Worm (Caenorhabditis elegans) whole organism, L1 larva: ENCODE measurements around the gene F41E6.7.
A peak's percentile ranks its signal among the peaks of the same experiment; 100 is the strongest.
"Not testable (repeated sequence)": the region's sequence is repeated elsewhere in the genome, so short reads cannot be mapped to it uniquely, and the experiment has no call there.

Experiments
- C04F5.9 ChIP-seq: sonication (generic microtip); optimal IDR thresholded peaks from 2 replicates; lab custom pipeline; 2016; ENCODE audit warnings: missing genetic modification characterization, missing compliant biosample characterization
- C16A3.4 ChIP-seq: fragments of 150-350 bp; optimal IDR thresholded peaks from 2 replicates; lab custom pipeline; 2014; ENCODE audit warnings: missing biosample characterization, missing genetic modification characterization
- aly-2 ChIP-seq: fragments of 150-350 bp; optimal IDR thresholded peaks from 2 replicates; lab custom pipeline; 2014; ENCODE audit warnings: missing biosample characterization, missing genetic modification characterization
- ama-1 ChIP-seq: fragments of 150-350 bp; optimal IDR thresholded peaks from 2 replicates; lab custom pipeline; 2014
- blmp-1 ChIP-seq: fragments of 150-350 bp; optimal IDR thresholded peaks from 2 replicates; lab custom pipeline; 2014; ENCODE audit warnings: missing biosample characterization, missing genetic modification characterization
- ceh-63 ChIP-seq: fragments of 200-800 bp; sonication (Bioruptor generic); optimal IDR thresholded peaks from 2 replicates; lab custom pipeline; 2018; ENCODE audit warnings: mild to moderate bottlenecking, missing genetic modification characterization, missing compliant biosample characterization
- ceh-8 ChIP-seq: fragments of 200-800 bp; sonication (Bioruptor generic); optimal IDR thresholded peaks from 2 replicates; lab custom pipeline; 2018; ENCODE audit warnings: mild to moderate bottlenecking, missing genetic modification characterization, moderate library complexity, missing compliant biosample characterization
- ceh-82 ChIP-seq, 3 experiments: fragments of 150-350 bp in 1 of 3; sonication (generic microtip) in 2 of 3; optimal IDR thresholded peaks; 2 replicates each; lab custom pipeline; 2014 to 2017; ENCODE audit warnings: missing biosample characterization in 3 of 3, missing genetic modification characterization in 3 of 3
- ces-1 ChIP-seq: fragments of 150-350 bp; optimal IDR thresholded peaks from 2 replicates; lab custom pipeline; 2014; ENCODE audit warnings: missing biosample characterization, missing genetic modification reagents, missing genetic modification characterization
- dpl-1 ChIP-seq, 3 experiments: fragments of 150-350 bp in 2 of 3; sonication (generic microtip) in 1 of 3; optimal IDR thresholded peaks; 2 replicates each; lab custom pipeline; 2014 to 2017; ENCODE audit warnings: missing biosample characterization in 3 of 3, missing genetic modification characterization in 3 of 3, missing genetic modification reagents in 3 of 3
- efl-1 ChIP-seq, 4 experiments: fragments of 150-350 bp; optimal IDR thresholded peaks in 3 of 4; peaks in 1 of 4; 1 replicate in 1 of 4; 2 replicates in 3 of 4; lab custom pipeline; 2014; ENCODE audit warnings: missing biosample characterization in 2 of 4, missing genetic modification characterization in 2 of 4, missing genetic modification reagents in 2 of 4
- egl-13 ChIP-seq: sonication (generic microtip); optimal IDR thresholded peaks from 2 replicates; lab custom pipeline; 2016; ENCODE audit warnings: missing genotype, missing genetic modification reagents, missing genetic modification characterization, missing compliant biosample characterization
- elt-2 ChIP-seq: sonication (generic microtip); optimal IDR thresholded peaks from 2 replicates; lab custom pipeline; 2016; ENCODE audit warnings: missing genetic modification characterization, mild to moderate bottlenecking, inconsistent platforms, missing compliant biosample characterization, missing genetic modification reagents
- elt-3 ChIP-seq, 6 experiments: fragments of 150-350 bp in 1 of 6; sonication (generic microtip); optimal IDR thresholded peaks; 2 replicates each; lab custom pipeline; 2017 to 2018; ENCODE audit warnings: missing biosample characterization in 6 of 6, missing genetic modification characterization in 6 of 6, inconsistent platforms in 1 of 6
- fkh-4 ChIP-seq: sonication (generic microtip); optimal IDR thresholded peaks from 2 replicates; lab custom pipeline; 2016; ENCODE audit warnings: missing compliant biosample characterization, missing genetic modification characterization, borderline replicate concordance
- fkh-8 ChIP-seq: sonication (generic microtip); optimal IDR thresholded peaks from 2 replicates; lab custom pipeline; 2016; ENCODE audit warnings: mild to moderate bottlenecking, missing genetic modification characterization, missing compliant biosample characterization
- hlh-4 ChIP-seq: sonication (generic microtip); optimal IDR thresholded peaks from 2 replicates; lab custom pipeline; 2016; ENCODE audit warnings: mild to moderate bottlenecking, missing genetic modification characterization, missing compliant biosample characterization
- lin-14 ChIP-seq: fragments of 200-800 bp; sonication (Bioruptor generic); optimal IDR thresholded peaks from 2 replicates; lab custom pipeline; 2018; ENCODE audit warnings: mild to moderate bottlenecking, missing genetic modification characterization, moderate library complexity, missing compliant biosample characterization
- lin-39 ChIP-seq: fragments of 150-350 bp; optimal IDR thresholded peaks from 2 replicates; lab custom pipeline; 2014; ENCODE audit warnings: missing biosample characterization, missing genetic modification reagents, missing genetic modification characterization
- lsy-2 ChIP-seq, 2 experiments: fragments of 150-350 bp; optimal IDR thresholded peaks; 2 replicates each; lab custom pipeline; 2014; ENCODE audit warnings: missing biosample characterization in 2 of 2, missing genetic modification characterization in 2 of 2
- mdl-1 ChIP-seq, 2 experiments: fragments of 150-350 bp; optimal IDR thresholded peaks; 2 replicates each; lab custom pipeline; 2014 to 2017; ENCODE audit warnings: missing biosample characterization in 2 of 2, missing genetic modification characterization in 2 of 2, inconsistent platforms in 1 of 2
- mef-2 ChIP-seq: fragments of 150-350 bp; optimal IDR thresholded peaks from 2 replicates; lab custom pipeline; 2014; ENCODE audit warnings: missing biosample characterization, missing genetic modification characterization
- nhr-11 ChIP-seq: fragments of 150-350 bp; optimal IDR thresholded peaks from 2 replicates; lab custom pipeline; 2014; ENCODE audit warnings: missing biosample characterization, missing genetic modification characterization
- nhr-12 ChIP-seq: sonication (generic microtip); optimal IDR thresholded peaks from 2 replicates; lab custom pipeline; 2017; ENCODE audit warnings: missing biosample characterization, missing genetic modification characterization
- nhr-19 ChIP-seq: fragments of 200-800 bp; sonication (Bioruptor generic); conservative IDR thresholded peaks from 2 replicates; pipeline ENCODE4 v1.3.6; 2022; ENCODE audit warnings: missing genetic modification characterization, missing compliant biosample characterization
- nhr-47 ChIP-seq: sonication (generic microtip); optimal IDR thresholded peaks from 2 replicates; lab custom pipeline; 2016; ENCODE audit warnings: mild to moderate bottlenecking, missing genetic modification characterization, moderate library complexity, missing compliant biosample characterization
- nhr-71 ChIP-seq: sonication (generic microtip); optimal IDR thresholded peaks from 2 replicates; lab custom pipeline; 2016; ENCODE audit warnings: mild to moderate bottlenecking, missing genetic modification characterization, moderate library complexity, missing compliant biosample characterization
- nhr-85 ChIP-seq: sonication (generic microtip); peaks from one replicate; lab custom pipeline; 2016; ENCODE audit warnings: missing genetic modification characterization, inconsistent platforms, missing compliant biosample characterization
- rnt-1 ChIP-seq: sonication (generic microtip); optimal IDR thresholded peaks from 2 replicates; lab custom pipeline; 2016; ENCODE audit warnings: mild to moderate bottlenecking, missing genetic modification characterization, moderate library complexity, missing compliant biosample characterization
- skn-1 ChIP-seq: fragments of 150-350 bp; optimal IDR thresholded peaks from 2 replicates; lab custom pipeline; 2014; ENCODE audit warnings: missing biosample characterization, missing genetic modification characterization
- snpc-4 ChIP-seq: fragments of 150-350 bp; optimal IDR thresholded peaks from 2 replicates; lab custom pipeline; 2014; ENCODE audit warnings: missing biosample characterization, missing genetic modification characterization
- sox-4 ChIP-seq: sonication (generic microtip); optimal IDR thresholded peaks from 2 replicates; lab custom pipeline; 2016; ENCODE audit warnings: missing genetic modification characterization, missing compliant biosample characterization
- unc-130 ChIP-seq: fragments of 150-350 bp; optimal IDR thresholded peaks from 2 replicates; lab custom pipeline; 2017; ENCODE audit warnings: missing biosample characterization, missing genetic modification characterization, inconsistent platforms
- unc-30 ChIP-seq: sonication (generic microtip); optimal IDR thresholded peaks from 2 replicates; lab custom pipeline; 2017; ENCODE audit warnings: missing biosample characterization, missing genetic modification characterization
- unc-62 ChIP-seq: fragments of 150-350 bp; optimal IDR thresholded peaks from 2 replicates; lab custom pipeline; 2014; ENCODE audit warnings: missing biosample characterization, missing genetic modification reagents, missing genetic modification characterization
- unc-86 ChIP-seq: sonication (generic microtip); optimal IDR thresholded peaks from 2 replicates; lab custom pipeline; 2016; ENCODE audit warnings: missing genetic modification characterization, missing compliant biosample characterization
- unc-98 ChIP-seq: fragments of 200-800 bp; sonication (Bioruptor generic); IDR thresholded peaks from 2 replicates; pipeline ENCODE4 v1.3.6; 2022; ENCODE audit warnings: missing genetic modification characterization, missing compliant biosample characterization
- vab-15 ChIP-seq: sonication (generic microtip); optimal IDR thresholded peaks from 2 replicates; lab custom pipeline; 2017; ENCODE audit warnings: missing genotype, mild to moderate bottlenecking, missing genetic modification characterization, missing compliant biosample characterization
- zag-1 ChIP-seq: fragments of 150-350 bp; optimal IDR thresholded peaks from 2 replicates; lab custom pipeline; 2014; ENCODE audit warnings: missing biosample characterization, missing genetic modification characterization
- ztf-4 ChIP-seq: fragments of 150-350 bp; optimal IDR thresholded peaks from 2 replicates; lab custom pipeline; 2014; ENCODE audit warnings: missing biosample characterization, missing genetic modification characterization

F41E6.7 gene

ce11 chrV:8592691-8593307 lies 6.3 kb downstream of the F41E6.7 start (continued):
- TF ChIP-seq dpl-1 (GFP tag; optimal IDR thresholded peaks at IDR 0.05; lab: Kevin White, UChicago): no peak
- TF ChIP-seq ces-1 (GFP tag; lab: Kevin White, UChicago): no peak
- no peak for TF ChIP-seq unc-98 (GFP tag; lab: Robert Waterston, UW)
- TF ChIP-seq nhr-47 (tag; lab: Kevin White, UChicago): no peak
- TF ChIP-seq elt-2 (tag; lab: Kevin White, UChicago): no peak
- TF ChIP-seq sox-4 (tag; lab: Kevin White, UChicago): no peak
- TF ChIP-seq lin-14 (GFP tag; lab: Kevin White, UChicago): peak; percentile 38

ce11 chrV:8588079-8588478 lies 11.0 kb downstream of the F41E6.7 start, which contains the start of gene C10B5.3:
Gene C10B5.3, minus strand, starts transcription at chrV:8588179.
- TF ChIP-seq mdl-1 (tag; optimal IDR thresholded peaks at IDR 0.05; lab: Kevin White, UChicago) (no peak), nhr-71 (no peak), nhr-19 (no peak), vab-15 (tag; lab: Kevin White, UChicago) (no peak), lin-39 (tag; lab: Kevin White, UChicago) (no peak), zag-1 (tag; lab: Kevin White, UChicago) (no peak), rnt-1 (tag; lab: Kevin White, UChicago) (no peak)

ce11 chrV:8586920-8587319 lies 12.2 kb downstream of the F41E6.7 start:
- TF ChIP-seq blmp-1 (peak; percentile 11), elt-2 (tag; lab: Kevin White, UChicago) (no peak)

- TF ChIP-seq nhr-11 (tag; lab: Kevin White, UChicago) (no peak), unc-98 (GFP tag; lab: Robert Waterston, UW) (no peak), efl-1 (optimal IDR thresholded peaks at IDR 0.05; lab: Kevin White, UChicago) (no peak), efl-1 (GFP tag; optimal IDR thresholded peaks at IDR 0.05 in 1 of 2; lab: Kevin White, UChicago) (peak in 1 of 2 experiments; percentile 90)
Observed at ce11 chrV:8586472-8586871, 12.6 kb downstream of the F41E6.7 start.

ce11 chrV:8580961-8581360 lies 18.1 kb downstream of the F41E6.7 start, which contains the start of gene C10B5.1:
Gene C10B5.1, plus strand, starts transcription at chrV:8581261.
- TF ChIP-seq ztf-4 (no peak), nhr-85 (tag; lab: Kevin White, UChicago) (no peak), skn-1 (tag; lab: Kevin White, UChicago) (no peak), efl-1 (optimal IDR thresholded peaks at IDR 0.05; lab: Kevin White, UChicago) (no peak), efl-1 (GFP tag; optimal IDR thresholded peaks at IDR 0.05 in 1 of 2; lab: Kevin White, UChicago) (no peak), elt-3 (tag; optimal IDR thresholded peaks at IDR 0.05; lab: Kevin White, UChicago) (no peak), ceh-8 (no peak), ama-1 (lab: Kevin White, UChicago) (no peak), fkh-8 (tag; lab: Kevin White, UChicago) (no peak), unc-130 (tag; lab: Kevin White, UChicago) (no peak), ceh-82 (tag; optimal IDR thresholded peaks at IDR 0.05; lab: Kevin White, UChicago) (no peak)

ce11 chrV:8574762-8575161 lies 24.3 kb downstream of the F41E6.7 start, which contains the start of gene F25G6.1:
Gene F25G6.1, plus strand, starts transcription at chrV:8575062.
- TF ChIP-seq nhr-19; skn-1 (tag; lab: Kevin White, UChicago); fkh-4 (tag; lab: Kevin White, UChicago): not testable (repeated sequence)

ce11 chrV:8569841-8570361 lies 29.2 kb downstream of the F41E6.7 start, which contains the start of the genes F25G6.9 and symk-1:
Gene F25G6.9, minus strand, starts transcription at chrV:8570000.
Gene symk-1, plus strand, starts transcription at chrV:8570311.
- TF ChIP-seq C16A3.4 (tag; lab: Kevin White, UChicago) (peak; percentile 10), egl-13 (tag; lab: Kevin White, UChicago) (peak; percentile 29), nhr-12 (tag; lab: Kevin White, UChicago) (no peak), unc-62 (GFP tag; lab: Kevin White, UChicago) (no peak), unc-30 (tag; lab: Kevin White, UChicago) (no peak), unc-86 (peak; percentile 60), aly-2 (tag; lab: Kevin White, UChicago) (peak; percentile 56), C04F5.9 (tag; lab: Kevin White, UChicago) (no peak), ceh-63 (no peak), mef-2 (tag; lab: Kevin White, UChicago) (no peak), nhr-47 (tag; lab: Kevin White, UChicago) (peak; percentile 89), elt-2 (tag; lab: Kevin White, UChicago) (peak; percentile 12), hlh-4 (no peak), snpc-4 (tag; lab: Kevin White, UChicago) (peak; percentile 75), lsy-2 (tag; optimal IDR thresholded peaks at IDR 0.05; lab: Kevin White, UChicago) (peak; percentile 72 to 82)
